Worm (Caenorhabditis elegans) whole organism, L4 larva: ENCODE measurements around the gene srab-9.

ENCODE experiments used
- F26F4.8 ChIP-seq: fragments of 200-800 bp; sonication (Bioruptor generic); conservative IDR thresholded peaks from 2 replicates; pipeline ENCODE4 v1.3.6; 2022; ENCODE audit warnings: missing genetic modification characterization, missing compliant biosample characterization
- Y105C5A.15 ChIP-seq: fragments of 200-800 bp; sonication (Bioruptor generic); IDR thresholded peaks from 2 replicates; pipeline ENCODE4 v1.3.6; 2022; ENCODE audit warnings: missing genetic modification characterization, missing compliant biosample characterization
- Y75B8A.6 ChIP-seq: fragments of 200-800 bp; sonication (Bioruptor generic); IDR thresholded peaks from 2 replicates; pipeline ENCODE4 v1.3.6; 2022; ENCODE audit warnings: missing genetic modification reagents, missing genetic modification characterization, missing compliant biosample characterization
- aha-1 ChIP-seq: fragments of 150-350 bp; peaks from one replicate; lab custom pipeline; 2014; ENCODE audit warnings: missing biosample characterization, missing genetic modification characterization
- aly-2 ChIP-seq: sonication (generic microtip); optimal IDR thresholded peaks from 2 replicates; lab custom pipeline; 2018; ENCODE audit warnings: missing biosample characterization, missing genetic modification characterization
- ceh-62 ChIP-seq: sonication (generic microtip); optimal IDR thresholded peaks from 2 replicates; lab custom pipeline; 2017; ENCODE audit warnings: missing biosample characterization, missing genetic modification characterization
- daf-16 ChIP-seq, 3 experiments: sonication (generic microtip); optimal IDR thresholded peaks; 2 replicates each; lab custom pipeline; 2016 to 2017; ENCODE audit warnings: missing genetic modification characterization in 3 of 3, missing genetic modification reagents in 3 of 3, mild to moderate bottlenecking in 2 of 3, missing compliant biosample characterization in 2 of 3, missing biosample characterization in 1 of 3, moderate library complexity in 1 of 3
- dmd-8 ChIP-seq: fragments of 200-800 bp; sonication (Bioruptor generic); IDR thresholded peaks from 2 replicates; pipeline ENCODE4 v1.3.6; 2022; ENCODE audit warnings: missing genetic modification characterization, missing compliant biosample characterization
- egl-27 ChIP-seq: sonication (generic microtip); optimal IDR thresholded peaks from 3 replicates; lab custom pipeline; 2017; ENCODE audit warnings: missing biosample characterization, missing genetic modification reagents, missing genetic modification characterization
- egl-43 ChIP-seq: fragments of 200-800 bp; sonication (Bioruptor generic); IDR thresholded peaks from 2 replicates; pipeline ENCODE4 v1.3.6; 2022; ENCODE audit warnings: missing genetic modification reagents, missing genetic modification characterization, missing compliant biosample characterization
- gei-8 ChIP-seq: fragments of 200-800 bp; sonication (Bioruptor generic); optimal IDR thresholded peaks from 2 replicates; lab custom pipeline; 2018; ENCODE audit warnings: mild to moderate bottlenecking, missing genetic modification characterization, missing compliant biosample characterization
- jun-1 ChIP-seq: fragments of 150-350 bp; optimal IDR thresholded peaks from 2 replicates; lab custom pipeline; 2014; ENCODE audit warnings: missing biosample characterization, missing genetic modification reagents, missing genetic modification characterization
- lim-7 ChIP-seq: fragments of 200-800 bp; sonication (Bioruptor generic); IDR thresholded peaks from 2 replicates; pipeline ENCODE4 v1.3.6; 2022; ENCODE audit warnings: missing genetic modification characterization, missing compliant biosample characterization
- lin-1 ChIP-seq: fragments of 200-800 bp; sonication (Bioruptor generic); IDR thresholded peaks from 2 replicates; pipeline ENCODE4 v1.3.6; 2022; ENCODE audit warnings: missing genetic modification reagents, missing genetic modification characterization, missing compliant biosample characterization
- lin-15B ChIP-seq: fragments of 150-350 bp; sonication (generic microtip); optimal IDR thresholded peaks from 3 replicates; lab custom pipeline; 2014; ENCODE audit warnings: missing biosample characterization, missing genetic modification characterization
- lin-29 ChIP-seq: fragments of 200-800 bp; sonication (Bioruptor generic); IDR thresholded peaks from 2 replicates; pipeline ENCODE4 v1.3.6; 2022; ENCODE audit warnings: missing genetic modification reagents, missing genetic modification characterization, missing compliant biosample characterization
- lsy-2 ChIP-seq, 2 experiments: fragments of 150-350 bp in 1 of 2; sonication (generic microtip) in 1 of 2; optimal IDR thresholded peaks; 2 replicates each; lab custom pipeline; 2014 to 2017; ENCODE audit warnings: missing biosample characterization in 2 of 2, missing genetic modification characterization in 2 of 2
- mdt-29 ChIP-seq: fragments of 200-800 bp; sonication (Bioruptor generic); IDR thresholded peaks from 2 replicates; pipeline ENCODE4 v1.3.6; 2022; ENCODE audit warnings: missing genetic modification reagents, missing genetic modification characterization, missing compliant biosample characterization
- mep-1 ChIP-seq: fragments of 150-350 bp; sonication (generic microtip); optimal IDR thresholded peaks from 3 replicates; lab custom pipeline; 2014; ENCODE audit warnings: missing biosample characterization, missing genetic modification characterization
- mes-2 ChIP-seq: sonication (generic microtip); optimal IDR thresholded peaks from 2 replicates; lab custom pipeline; 2016; ENCODE audit warnings: missing genotype, mild to moderate bottlenecking, missing genetic modification characterization, missing compliant biosample characterization; ENCODE audit not compliant: poor library complexity, severe bottlenecking
- mxl-3 ChIP-seq: fragments of 200-800 bp; sonication (Bioruptor generic); optimal IDR thresholded peaks from 2 replicates; lab custom pipeline; 2018; ENCODE audit warnings: mild to moderate bottlenecking, missing genetic modification characterization, missing compliant biosample characterization
- nhr-10 ChIP-seq: fragments of 150-350 bp; optimal IDR thresholded peaks from 2 replicates; lab custom pipeline; 2014; ENCODE audit warnings: missing biosample characterization, missing genetic modification characterization
- nhr-102 ChIP-seq: sonication (generic microtip); optimal IDR thresholded peaks from 2 replicates; lab custom pipeline; 2016; ENCODE audit warnings: mild to moderate bottlenecking, missing genetic modification characterization, moderate library complexity, missing compliant biosample characterization
- nhr-11 ChIP-seq: fragments of 150-350 bp; optimal IDR thresholded peaks from 2 replicates; lab custom pipeline; 2014; ENCODE audit warnings: missing biosample characterization, missing genetic modification characterization
- pqm-1 ChIP-seq: sonication (generic microtip); optimal IDR thresholded peaks from 2 replicates; lab custom pipeline; 2017; ENCODE audit warnings: missing biosample characterization, missing genetic modification characterization
- saeg-2 ChIP-seq: fragments of 200-800 bp; sonication (Bioruptor generic); IDR thresholded peaks from 2 replicates; pipeline ENCODE4 v1.3.6; 2022; ENCODE audit warnings: missing genetic modification reagents, missing genetic modification characterization, missing compliant biosample characterization
- set-16 ChIP-seq: fragments of 200-800 bp; sonication (Bioruptor generic); IDR thresholded peaks from 2 replicates; pipeline ENCODE4 v1.3.6; 2022; ENCODE audit warnings: missing genetic modification reagents, missing genetic modification characterization, missing compliant biosample characterization
- skn-1 ChIP-seq: fragments of 150-350 bp; optimal IDR thresholded peaks from 2 replicates; lab custom pipeline; 2014; ENCODE audit warnings: missing biosample characterization, missing genetic modification characterization
- snpc-1.2 ChIP-seq: fragments of 200-800 bp; sonication (Bioruptor generic); IDR thresholded peaks from 2 replicates; pipeline ENCODE4 v1.3.6; 2022; ENCODE audit warnings: missing genetic modification reagents, missing genetic modification characterization, missing compliant biosample characterization
- spr-3 ChIP-seq: fragments of 200-800 bp; sonication (Bioruptor generic); optimal IDR thresholded peaks from 2 replicates; lab custom pipeline; 2018; ENCODE audit warnings: mild to moderate bottlenecking, missing genetic modification characterization, missing compliant biosample characterization
- tag-97 ChIP-seq: fragments of 200-800 bp; sonication (Bioruptor generic); IDR thresholded peaks from 2 replicates; pipeline ENCODE4 v1.3.6; 2022; ENCODE audit warnings: missing genetic modification characterization, missing compliant biosample characterization
- unc-62 ChIP-seq, 3 experiments: fragments of 150-350 bp in 1 of 3; sonication (generic microtip); optimal IDR thresholded peaks in 2 of 3; peaks in 1 of 3; 1 replicate in 1 of 3; 2 replicates in 2 of 3; lab custom pipeline; 2014 to 2017; ENCODE audit warnings: missing biosample characterization in 3 of 3, missing genetic modification characterization in 3 of 3, missing genetic modification reagents in 3 of 3, missing genotype in 1 of 3
- vab-7 ChIP-seq: fragments of 200-800 bp; sonication (Bioruptor generic); IDR thresholded peaks from 2 replicates; pipeline ENCODE4 v1.3.6; 2022; ENCODE audit warnings: missing genetic modification reagents, missing genetic modification characterization, missing compliant biosample characterization
- zag-1 ChIP-seq: fragments of 150-350 bp; optimal IDR thresholded peaks from 2 replicates; lab custom pipeline; 2014; ENCODE audit warnings: missing biosample characterization, missing genetic modification characterization
- zfp-2 ChIP-seq: sonication (generic microtip); optimal IDR thresholded peaks from 2 replicates; lab custom pipeline; 2016; ENCODE audit warnings: mild to moderate bottlenecking, missing genetic modification characterization, missing compliant biosample characterization
- zfp-3 ChIP-seq: fragments of 200-800 bp; sonication (Bioruptor generic); conservative IDR thresholded peaks from 2 replicates; pipeline ENCODE4 v1.3.6; 2022; ENCODE audit warnings: missing genetic modification reagents, missing genetic modification characterization, missing compliant biosample characterization
- ztf-11 ChIP-seq: fragments of 150-350 bp; optimal IDR thresholded peaks from 2 replicates; lab custom pipeline; 2014; ENCODE audit warnings: missing biosample characterization, missing genetic modification characterization

Gene srab-9

DNA sequence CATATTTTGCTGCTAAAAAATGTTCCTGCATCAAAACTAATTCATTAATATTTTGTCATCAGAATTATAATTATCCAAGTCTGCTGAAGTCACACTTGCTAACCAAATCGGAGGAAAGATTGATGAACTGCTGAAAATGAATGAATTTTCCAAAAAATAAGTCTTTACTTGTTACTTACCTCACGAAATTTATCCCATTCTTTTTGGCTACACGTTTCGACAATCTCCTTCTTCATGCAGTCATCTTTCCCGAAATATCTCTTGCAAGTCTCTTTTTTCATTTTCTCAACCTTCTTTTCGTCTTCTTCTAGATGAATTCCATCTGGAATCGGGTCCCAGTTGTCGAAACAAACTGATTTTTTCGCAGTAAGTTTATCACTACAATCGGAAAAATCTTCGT, 17.3 kb upstream of the srab-9 start:
- TF ChIP-seq snpc-1.2 (no peak), lim-7 (GFP tag; lab: Robert Waterston, UW) (no peak), mxl-3 (GFP tag; lab: Kevin White, UChicago) (no peak), ztf-11 (tag; lab: Kevin White, UChicago) (no peak), nhr-102 (tag; lab: Kevin White, UChicago) (no peak), lin-1 (GFP tag; lab: Robert Waterston, UW) (no peak), daf-16 (GFP tag; optimal IDR thresholded peaks at IDR 0.05; lab: Kevin White, UChicago) (no peak), daf-16 (tag; optimal IDR thresholded peaks at IDR 0.05; lab: Kevin White, UChicago) (no peak), aha-1 (tag; lab: Kevin White, UChicago) (peak; percentile 6), spr-3 (no peak), mdt-29 (GFP tag; lab: Robert Waterston, UW) (no peak), zfp-2 (tag; lab: Kevin White, UChicago) (no peak), ceh-62 (no peak), unc-62 (GFP tag; optimal IDR thresholded peaks at IDR 0.05 in 1 of 2; lab: Kevin White, UChicago) (peak in 1 of 2 experiments; percentile 94), unc-62 (tag; optimal IDR thresholded peaks at IDR 0.05; lab: Kevin White, UChicago) (no peak), F26F4.8 (GFP tag; lab: Robert Waterston, UW) (no peak)

DNA sequence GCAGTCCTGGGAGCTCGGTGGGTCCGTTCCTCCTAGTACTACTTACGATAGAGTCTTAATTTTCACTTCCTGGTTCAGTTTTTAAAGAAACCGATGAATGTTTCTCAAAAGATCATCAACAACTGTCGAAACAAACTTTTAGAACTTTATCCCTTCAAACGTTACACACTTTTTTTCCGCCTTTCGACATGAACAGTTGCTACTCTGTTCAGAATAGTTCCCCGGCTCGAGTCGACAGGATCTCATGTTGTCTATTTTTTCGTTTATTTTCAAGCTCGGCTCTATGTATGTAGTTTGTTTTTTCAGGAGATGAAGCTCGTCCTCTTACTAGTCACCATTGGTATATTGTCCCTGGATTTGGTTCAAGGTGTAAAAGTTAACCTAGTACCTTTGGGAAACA, 15.7 kb upstream of the srab-9 start, which contains the start of gene exh-1:
Gene exh-1, plus strand, starts transcription at position 301 of the 400 bp plus-strand sequence.
- TF ChIP-seq mes-2 (tag; lab: Kevin White, UChicago) = no peak
- TF ChIP-seq unc-62 (GFP tag; optimal IDR thresholded peaks at IDR 0.05 in 1 of 2; lab: Kevin White, UChicago) = peak in 1 of 2 experiments; percentile 78
- TF ChIP-seq unc-62 (tag; optimal IDR thresholded peaks at IDR 0.05; lab: Kevin White, UChicago) = no peak
- no peak for TF ChIP-seq egl-27 (tag; lab: Kevin White, UChicago)
- no peak for TF ChIP-seq lin-29
- TF ChIP-seq vab-7 (GFP tag; lab: Robert Waterston, UW) = no peak

DNA sequence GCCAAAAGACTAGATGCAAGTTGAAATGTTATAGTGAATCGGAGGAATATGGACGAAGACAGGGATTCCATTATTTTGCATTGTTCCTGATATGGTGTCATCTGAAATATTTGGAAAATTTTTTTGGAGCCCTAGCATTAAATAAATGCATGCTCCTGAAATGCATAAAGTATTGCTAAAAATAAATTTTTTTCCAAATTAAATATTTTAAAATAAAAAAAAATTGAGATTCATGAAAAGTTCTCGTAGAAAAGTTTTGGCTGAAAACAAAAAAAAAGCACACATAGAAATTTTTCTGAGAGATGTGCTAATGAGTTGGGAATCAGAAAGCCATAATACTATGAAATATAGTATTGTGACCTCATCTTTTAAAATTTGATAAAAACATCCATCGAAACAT, 14.0 kb upstream of the srab-9 start, which contains the start of gene srab-7:
Gene srab-7, minus strand, starts transcription at position 101 of the 400 bp plus-strand sequence.
- TF ChIP-seq ceh-62 = no peak
- TF ChIP-seq mep-1 (tag; lab: Kevin White, UChicago) = no peak
- no peak for TF ChIP-seq skn-1 (tag; lab: Kevin White, UChicago)
- TF ChIP-seq tag-97 (GFP tag; lab: Robert Waterston, UW) = no peak
- no peak for TF ChIP-seq egl-27 (tag; lab: Kevin White, UChicago)
- no peak for TF ChIP-seq jun-1 (tag; lab: Kevin White, UChicago)
- TF ChIP-seq aly-2 (tag; lab: Kevin White, UChicago) = no peak
- no peak for TF ChIP-seq nhr-10
- no peak for TF ChIP-seq pqm-1
- no peak for TF ChIP-seq set-16 (GFP tag; lab: Robert Waterston, UW)
- TF ChIP-seq egl-43 (GFP tag; lab: Robert Waterston, UW) = no peak
- no peak for TF ChIP-seq dmd-8 (GFP tag; lab: Robert Waterston, UW)
- TF ChIP-seq Y75B8A.6 (GFP tag; lab: Robert Waterston, UW) = no peak
- no peak for TF ChIP-seq lin-15B (tag; lab: Kevin White, UChicago)
- TF ChIP-seq saeg-2 (GFP tag; lab: Robert Waterston, UW) = no peak
- no peak for TF ChIP-seq lim-7 (GFP tag; lab: Robert Waterston, UW)
- TF ChIP-seq gei-8 (GFP tag; lab: Kevin White, UChicago) = no peak
- no peak for TF ChIP-seq zfp-3 (GFP tag; lab: Robert Waterston, UW)
- TF ChIP-seq Y105C5A.15 (GFP tag; lab: Robert Waterston, UW) = no peak

- TF ChIP-seq nhr-11 (tag; lab: Kevin White, UChicago) (no peak), ceh-62 (no peak), zag-1 (tag; lab: Kevin White, UChicago) (no peak), lsy-2 (tag; optimal IDR thresholded peaks at IDR 0.05; lab: Kevin White, UChicago) (no peak)
- TF ChIP-seq, all 104 proteins: peak for 0
Observed at ce11 chrV:3151862-3152261, 10.8 kb upstream of the srab-9 start, which contains the start of gene srab-6. srab-6 (minus strand) TSS chrV:3151962.
